Worm (Caenorhabditis elegans) whole organism, young adult: ENCODE data around the gene srx-135.

Source experiments
- C06A6.2 ChIP-seq: fragments of 200-800 bp; sonication (Bioruptor generic); conservative IDR thresholded peaks from 2 replicates; pipeline ENCODE4 v1.3.6; 2022; ENCODE audit warnings: missing genetic modification characterization, missing compliant biosample characterization
- F10E7.11 ChIP-seq: sonication (generic microtip); optimal IDR thresholded peaks from 2 replicates; lab custom pipeline; 2017; ENCODE audit warnings: mild to moderate bottlenecking, missing genetic modification characterization, moderate library complexity, missing compliant biosample characterization
- K12H6.12 ChIP-seq: fragments of 200-800 bp; sonication (Bioruptor generic); optimal IDR thresholded peaks from 2 replicates; lab custom pipeline; 2018; ENCODE audit warnings: mild to moderate bottlenecking, missing genetic modification characterization, missing compliant biosample characterization
- dox-1 ChIP-seq: fragments of 200-800 bp; sonication (Bioruptor generic); IDR thresholded peaks from 2 replicates; pipeline ENCODE4 v1.3.6; 2022; ENCODE audit warnings: missing genetic modification reagents, missing genetic modification characterization, missing compliant biosample characterization
- dpl-1 ChIP-seq: fragments of 150-350 bp; optimal IDR thresholded peaks from 2 replicates; lab custom pipeline; 2014; ENCODE audit warnings: missing biosample characterization, missing genetic modification reagents, missing genetic modification characterization
- egl-44 ChIP-seq: fragments of 200-800 bp; sonication (Bioruptor generic); IDR thresholded peaks from 2 replicates; pipeline ENCODE4 v1.3.6; 2022; ENCODE audit warnings: missing genetic modification reagents, missing genetic modification characterization, missing compliant biosample characterization
- mcd-1 ChIP-seq: fragments of 200-800 bp; sonication (Bioruptor generic); IDR thresholded peaks from 2 replicates; pipeline ENCODE4 v1.3.6; 2022; ENCODE audit warnings: missing genetic modification reagents, missing genetic modification characterization, missing compliant biosample characterization

ce11 chrV:13889516-13889915, 30.5 kb downstream of the srx-135 start, which contains the start of gene spp-12:
- TF ChIP-seq F10E7.11 (tag; lab: Kevin White, UChicago) (no peak), dpl-1 (GFP tag; lab: Kevin White, UChicago) (no peak), C06A6.2 (GFP tag; lab: Robert Waterston, UW) (no peak), egl-44 (GFP tag; lab: Robert Waterston, UW) (no peak), K12H6.12 (no peak), dox-1 (GFP tag; lab: Robert Waterston, UW) (no peak), mcd-1 (GFP tag; lab: Robert Waterston, UW) (no peak)
